Fruit fly (Drosophila melanogaster) whole organism, adult: Measurements from ENCODE around the gene CG3078.

ENCODE experiments used
- CG11617 ChIP-seq: fragments of 200-800 bp; sonication (Bioruptor generic); optimal IDR thresholded peaks from 2 replicates; lab custom pipeline; 2017; ENCODE audit warnings: mild to moderate bottlenecking, missing biosample characterization, missing genetic modification reagents, missing genetic modification characterization
- CG12768 ChIP-seq: fragments of 200-800 bp; sonication (Bioruptor generic); optimal IDR thresholded peaks from 2 replicates; lab custom pipeline; 2017; ENCODE audit warnings: missing biosample characterization, missing genetic modification characterization, mild to moderate bottlenecking, moderate library complexity, missing genetic modification reagents
- CG14711 ChIP-seq: fragments of 200-800 bp; sonication (Bioruptor generic); optimal IDR thresholded peaks from 2 replicates; lab custom pipeline; 2018; ENCODE audit warnings: missing biosample characterization, mild to moderate bottlenecking, missing genetic modification characterization, moderate library complexity
- CG1620 ChIP-seq: fragments of 200-800 bp; sonication (Bioruptor generic); optimal IDR thresholded peaks from 2 replicates; lab custom pipeline; 2016; ENCODE audit warnings: missing biosample characterization, missing genetic modification characterization
- CG33017 ChIP-seq: fragments of 200-800 bp; sonication (Bioruptor generic); optimal IDR thresholded peaks from 2 replicates; lab custom pipeline; 2018; ENCODE audit warnings: missing biosample characterization, mild to moderate bottlenecking, missing genetic modification characterization, moderate library complexity
- CG5204 ChIP-seq: fragments of 200-800 bp; sonication (Bioruptor generic); optimal IDR thresholded peaks from 2 replicates; lab custom pipeline; 2016; ENCODE audit warnings: missing biosample characterization, missing genetic modification characterization
- CG7045 ChIP-seq: fragments of 200-800 bp; sonication (Bioruptor generic); optimal IDR thresholded peaks from 2 replicates; lab custom pipeline; 2017; ENCODE audit warnings: missing biosample characterization, mild to moderate bottlenecking, missing genetic modification characterization
- CG7101 ChIP-seq: fragments of 200-800 bp; sonication (Bioruptor generic); optimal IDR thresholded peaks from 2 replicates; lab custom pipeline; 2018; ENCODE audit warnings: missing biosample characterization, mild to moderate bottlenecking, missing genetic modification characterization, moderate library complexity
- Clk ChIP-seq: fragments of 200-800 bp; sonication (Bioruptor generic); optimal IDR thresholded peaks from 2 replicates; lab custom pipeline; 2017; ENCODE audit warnings: missing biosample characterization, missing genetic modification characterization
- Crg-1 ChIP-seq: fragments of 200-800 bp; sonication (Bioruptor generic); optimal IDR thresholded peaks from 2 replicates; lab custom pipeline; 2016; ENCODE audit warnings: missing biosample characterization, missing genetic modification characterization
- Hr96 ChIP-seq: fragments of 200-800 bp; sonication (Bioruptor generic); optimal IDR thresholded peaks from 2 replicates; lab custom pipeline; 2016; ENCODE audit warnings: missing biosample characterization, missing genetic modification characterization
- Mnt ChIP-seq: fragments of 200-800 bp; sonication (Bioruptor generic); optimal IDR thresholded peaks from 2 replicates; lab custom pipeline; 2016; ENCODE audit warnings: missing biosample characterization, mild to moderate bottlenecking, missing genetic modification characterization
- bab1 ChIP-seq: fragments of 200-800 bp; sonication (Bioruptor generic); optimal IDR thresholded peaks from 3 replicates; lab custom pipeline; 2019; ENCODE audit warnings: missing biosample characterization, mild to moderate bottlenecking, missing genetic modification characterization, moderate library complexity
- cic ChIP-seq: fragments of 200-800 bp; sonication (Bioruptor generic); optimal IDR thresholded peaks from 2 replicates; lab custom pipeline; 2017; ENCODE audit warnings: missing biosample characterization, mild to moderate bottlenecking, missing genetic modification characterization, moderate library complexity
- cnc ChIP-seq, 2 experiments: fragments of >200 bp; optimal IDR thresholded peaks; 2 replicates each; lab custom pipeline; 2017
- kay ChIP-seq: fragments of 200-800 bp; sonication (Bioruptor generic); peaks from one replicate; lab custom pipeline; 2016; ENCODE audit warnings: missing biosample characterization, missing genetic modification characterization, borderline replicate concordance
- ovo ChIP-seq: fragments of 200-800 bp; sonication (Bioruptor generic); optimal IDR thresholded peaks from 2 replicates; lab custom pipeline; 2016; ENCODE audit warnings: missing biosample characterization, missing genetic modification characterization
- pad ChIP-seq: fragments of 200-800 bp; sonication (Bioruptor generic); optimal IDR thresholded peaks from 3 replicates; lab custom pipeline; 2017; ENCODE audit warnings: missing biosample characterization, missing genetic modification characterization, mild to moderate bottlenecking, moderate library complexity, missing genetic modification reagents
- tj ChIP-seq: fragments of 200-800 bp; sonication (Bioruptor generic); optimal IDR thresholded peaks from 3 replicates; lab custom pipeline; 2017; ENCODE audit warnings: missing biosample characterization, mild to moderate bottlenecking, missing genetic modification characterization, moderate library complexity
- toe ChIP-seq: fragments of 200-800 bp; sonication (Bioruptor generic); optimal IDR thresholded peaks from 2 replicates; lab custom pipeline; 2016; ENCODE audit warnings: missing biosample characterization, missing genetic modification characterization

CG3078 gene

DNA sequence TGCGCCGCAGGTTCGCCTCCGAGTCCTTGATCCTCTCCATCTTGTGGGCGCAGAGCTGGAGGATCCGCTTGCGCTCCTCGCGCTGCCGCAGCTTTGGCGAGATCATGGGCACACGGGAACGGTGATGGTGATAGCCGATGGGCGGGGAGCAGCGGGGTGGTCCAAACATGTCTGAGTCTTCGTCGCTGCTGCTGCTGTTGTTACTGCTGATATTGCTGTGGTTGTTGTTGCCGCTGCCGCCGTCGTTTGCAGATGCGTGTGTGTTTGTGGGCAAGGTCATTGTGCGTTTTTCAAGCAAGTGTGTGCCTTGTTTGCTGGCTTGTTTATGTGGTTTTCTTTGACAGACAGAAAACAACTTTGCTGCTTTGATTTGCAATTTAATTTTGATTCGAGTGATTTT, 32.7 kb upstream of the CG3078 start:
- no peak for TF ChIP-seq CG11617 (GFP tag; lab: Kevin White, UChicago)
- no peak for TF ChIP-seq cnc (optimal IDR thresholded peaks at IDR 0.05; lab: Kevin White, UChicago)
- no peak for TF ChIP-seq CG7101 (tag; lab: Kevin White, UChicago)

- TF ChIP-seq ovo (GFP tag; lab: Kevin White, UChicago) = no peak
- no peak for TF ChIP-seq pad (GFP tag; lab: Kevin White, UChicago)
- TF ChIP-seq Clk (GFP tag; lab: Kevin White, UChicago) = no peak
- TF ChIP-seq CG1620 (GFP tag; lab: Kevin White, UChicago) = no peak
- TF ChIP-seq CG33017 (tag; lab: Kevin White, UChicago) = no peak
- TF ChIP-seq cnc (optimal IDR thresholded peaks at IDR 0.05; lab: Kevin White, UChicago) = no peak
- TF ChIP-seq kay (GFP tag; lab: Kevin White, UChicago) = no peak
- TF ChIP-seq CG12768 (GFP tag; lab: Kevin White, UChicago) = no peak
- no peak for TF ChIP-seq toe (GFP tag; lab: Kevin White, UChicago)
- TF ChIP-seq Mnt = no peak
- TF ChIP-seq tj = no peak
- TF ChIP-seq CG7101 (tag; lab: Kevin White, UChicago) = no peak
- TF ChIP-seq CG11617 (GFP tag; lab: Kevin White, UChicago) = no peak
Measured at dm6 chrX:2291023-2291422, 31.4 kb upstream of the CG3078 start.

dm6 chrX:2289134-2289533, 29.5 kb upstream of the CG3078 start:
- TF ChIP-seq ovo (GFP tag; lab: Kevin White, UChicago) = no peak
- TF ChIP-seq tj = peak; percentile 22
- TF ChIP-seq bab1 = peak; percentile 23

DNA sequence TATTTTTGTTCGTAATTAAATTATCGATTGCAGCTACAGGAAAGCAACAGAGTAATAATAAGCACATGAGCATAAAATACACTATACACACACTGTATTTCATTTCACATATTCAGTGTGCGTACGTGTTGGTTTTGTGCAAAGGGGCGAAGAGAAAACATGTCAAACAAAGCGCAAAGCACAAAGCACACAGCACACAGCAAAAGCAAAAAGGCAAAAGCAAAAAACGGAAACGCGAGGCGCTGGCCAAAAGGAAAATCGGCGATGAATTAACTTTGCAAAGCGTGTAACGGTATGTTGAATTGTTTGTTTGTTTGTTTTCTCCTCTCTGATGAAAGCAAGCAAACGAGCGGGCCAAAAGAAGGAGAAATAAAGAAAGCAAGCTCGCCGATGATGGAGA, 28.7 kb upstream of the CG3078 start:
- TF ChIP-seq cnc (optimal IDR thresholded peaks at IDR 0.05; lab: Kevin White, UChicago) = no peak
- TF ChIP-seq bab1 = no peak
- TF ChIP-seq Hr96 = no peak
- TF ChIP-seq CG7045 (GFP tag; lab: Kevin White, UChicago) = no peak
- TF ChIP-seq CG5204 (GFP tag; lab: Kevin White, UChicago) = no peak
- TF ChIP-seq CG11617 (GFP tag; lab: Kevin White, UChicago) = no peak
- no peak for TF ChIP-seq CG33017 (tag; lab: Kevin White, UChicago)
- TF ChIP-seq Mnt = no peak
- TF ChIP-seq Crg-1 (GFP tag; lab: Kevin White, UChicago) = no peak
- TF ChIP-seq tj = no peak
- TF ChIP-seq CG12768 (GFP tag; lab: Kevin White, UChicago) = no peak

DNA sequence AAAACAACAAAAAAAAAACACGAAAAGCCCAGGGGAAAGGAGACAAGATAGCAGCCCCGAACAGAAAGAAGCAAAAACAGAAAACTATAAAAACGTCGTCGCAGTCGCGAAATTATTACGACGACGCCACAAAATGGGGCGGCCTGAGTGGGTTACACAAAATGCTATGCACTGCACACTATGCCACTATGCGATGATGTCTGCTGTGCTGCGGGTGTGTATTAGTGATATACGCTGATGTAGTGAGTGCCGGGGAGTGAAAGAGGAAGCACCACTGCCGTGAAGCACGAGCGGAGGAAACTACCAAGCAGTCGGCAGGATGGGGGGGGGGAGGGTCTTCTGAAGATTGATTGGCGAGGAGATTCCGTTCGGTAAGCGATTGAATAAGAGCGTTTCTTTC, 27.3 kb upstream of the CG3078 start:
- no peak for TF ChIP-seq CG12768 (GFP tag; lab: Kevin White, UChicago)
- no peak for TF ChIP-seq CG7045 (GFP tag; lab: Kevin White, UChicago)
- peak; percentile 32 for TF ChIP-seq tj
- no peak for TF ChIP-seq CG11617 (GFP tag; lab: Kevin White, UChicago)
- TF ChIP-seq ovo (GFP tag; lab: Kevin White, UChicago) = no peak
- no peak for TF ChIP-seq CG14711 (tag; lab: Kevin White, UChicago)

dm6 chrX:2286255-2286654, 26.6 kb upstream of the CG3078 start:
- TF ChIP-seq CG7045 (GFP tag; lab: Kevin White, UChicago) (no peak), CG7101 (tag; lab: Kevin White, UChicago) (no peak), cnc (optimal IDR thresholded peaks at IDR 0.05; lab: Kevin White, UChicago) (no peak), CG33017 (tag; lab: Kevin White, UChicago) (no peak), CG5204 (GFP tag; lab: Kevin White, UChicago) (no peak), CG12768 (GFP tag; lab: Kevin White, UChicago) (no peak), Hr96 (no peak), CG11617 (GFP tag; lab: Kevin White, UChicago) (no peak), CG14711 (tag; lab: Kevin White, UChicago) (no peak), pad (GFP tag; lab: Kevin White, UChicago) (peak; percentile 11), cic (peak; percentile 62), Mnt (peak; percentile 79)

- TF ChIP-seq tj = no peak
Measured at dm6 chrX:2283470-2283869, 23.8 kb upstream of the CG3078 start.

- TF ChIP-seq Clk (GFP tag; lab: Kevin White, UChicago) (no peak), CG1620 (GFP tag; lab: Kevin White, UChicago) (no peak), ovo (GFP tag; lab: Kevin White, UChicago) (no peak), toe (GFP tag; lab: Kevin White, UChicago) (no peak), CG5204 (GFP tag; lab: Kevin White, UChicago) (no peak), CG14711 (tag; lab: Kevin White, UChicago) (no peak), CG7045 (GFP tag; lab: Kevin White, UChicago) (no peak), pad (GFP tag; lab: Kevin White, UChicago) (no peak), Crg-1 (GFP tag; lab: Kevin White, UChicago) (no peak), bab1 (no peak), CG33017 (tag; lab: Kevin White, UChicago) (no peak), CG7101 (tag; lab: Kevin White, UChicago) (no peak), tj (no peak), Hr96 (no peak)
Measured at dm6 chrX:2278782-2279304, 19.2 kb upstream of the CG3078 start.
